Worm (Caenorhabditis elegans): ENCODE measurements around the gene col-163.

Gene col-163

ce11 chrV:20594746-20595145 lies 5.1 kb upstream of the col-163 start, which contains the start of gene F26F2.10:
TSS of gene F26F2.10 (minus strand) at chrV:20594846.
- TF ChIP-seq ama-1 (optimal IDR thresholded peaks at IDR 0.05) (no peak), rnt-1 (tag; optimal IDR thresholded peaks at IDR 0.05) (no peak)

- no peak for TF ChIP-seq zip-5 (tag; optimal IDR thresholded peaks at IDR 0.05)
- TF ChIP-seq fax-1 (tag; optimal IDR thresholded peaks at IDR 0.05), result no peak
These were observed 4.2 kb upstream of the col-163 start, which contains the start of gene F26F2.11 for ce11 chrV:20595653-20596052. TSS of gene F26F2.11 (minus strand) at chrV:20595753.

- TF ChIP-seq unc-55 (GFP tag; optimal IDR thresholded peaks at IDR 0.05) (no peak), ztf-16 (tag; optimal IDR thresholded peaks at IDR 0.05) (no peak), zip-5 (tag; optimal IDR thresholded peaks at IDR 0.05) (no peak), hlh-15 (tag; optimal IDR thresholded peaks at IDR 0.05) (no peak), mec-3 (tag; optimal IDR thresholded peaks at IDR 0.05; ENCODE audit: borderline replicate concordance) (no peak), ceh-2 (tag; optimal IDR thresholded peaks at IDR 0.05) (no peak), dve-1 (tag; optimal IDR thresholded peaks at IDR 0.05) (no peak), pax-1 (tag; optimal IDR thresholded peaks at IDR 0.05) (no peak)
These were observed 2.8 kb upstream of the col-163 start, which contains the start of gene F46B3.1 for ce11 chrV:20597076-20597475. TSS of gene F46B3.1 (minus strand) at chrV:20597176.

- TF ChIP-seq rnt-1 (tag; optimal IDR thresholded peaks at IDR 0.05) (no peak), elt-4 (tag; optimal IDR thresholded peaks at IDR 0.05) (peak; percentile 87), ceh-31 (tag; optimal IDR thresholded peaks at IDR 0.05) (peak; percentile 7)
These were observed 809 bp downstream of the col-163 start for ce11 chrV:20600704-20601103.

ce11 chrV:20603014-20603413 lies 3.1 kb downstream of the col-163 start, which contains the start of gene ttr-11:
TSS of gene ttr-11 (plus strand) at chrV:20603314.
- TF ChIP-seq elt-2 (tag; optimal IDR thresholded peaks at IDR 0.05), result no peak
- no peak for TF ChIP-seq unc-55 (GFP tag; optimal IDR thresholded peaks at IDR 0.05)
- TF ChIP-seq tbx-2 (tag; optimal IDR thresholded peaks at IDR 0.05), result no peak
- TF ChIP-seq rnt-1 (tag; optimal IDR thresholded peaks at IDR 0.05), result no peak
- no peak for TF ChIP-seq sox-4 (tag; optimal IDR thresholded peaks at IDR 0.05)
- no peak for TF ChIP-seq lin-11 (tag; optimal IDR thresholded peaks at IDR 0.05)
- TF ChIP-seq nfya-1 (tag; optimal IDR thresholded peaks at IDR 0.05), result no peak
- no peak for TF ChIP-seq pqm-1 (tag; optimal IDR thresholded peaks at IDR 0.05)
- TF ChIP-seq ceh-48 (tag; optimal IDR thresholded peaks at IDR 0.05), result no peak
- TF ChIP-seq Y22D7AL.16 (tag; optimal IDR thresholded peaks at IDR 0.05), result no peak
- TF ChIP-seq elt-4 (tag; optimal IDR thresholded peaks at IDR 0.05), result no peak
- TF ChIP-seq hlh-15 (tag; optimal IDR thresholded peaks at IDR 0.05), result no peak

ce11 chrV:20604606-20605155 lies 4.8 kb downstream of the col-163 start, which contains the start of gene ttr-57:
TSS of gene ttr-57 (plus strand) at chrV:20605105.
- TF ChIP-seq hlh-13 (GFP tag; optimal IDR thresholded peaks at IDR 0.05) (no peak), nhr-11 (tag; optimal IDR thresholded peaks at IDR 0.05) (no peak), K02D7.2 (tag; optimal IDR thresholded peaks at IDR 0.05) (no peak), C08G9.2 (tag; optimal IDR thresholded peaks at IDR 0.05) (no peak), sdc-2 (tag; optimal IDR thresholded peaks at IDR 0.05) (no peak), hlh-30 (tag; optimal IDR thresholded peaks at IDR 0.05; ENCODE audit: insufficient read depth) (no peak), pag-3 (tag; optimal IDR thresholded peaks at IDR 0.05; ENCODE audit: borderline replicate concordance) (no peak), F13H6.1 (tag; optimal IDR thresholded peaks at IDR 0.05) (no peak), ceh-30 (tag; optimal IDR thresholded peaks at IDR 0.05) (no peak), lim-6 (tag; optimal IDR thresholded peaks at IDR 0.05) (no peak), C38D4.7 (GFP tag; optimal IDR thresholded peaks at IDR 0.05) (no peak), eyg-1 (tag; optimal IDR thresholded peaks at IDR 0.05) (no peak), hlh-8 (tag; optimal IDR thresholded peaks at IDR 0.05) (no peak)
